Worm (Caenorhabditis elegans): Measurements from ENCODE around the gene ins-20.

Gene ins-20

DNA sequence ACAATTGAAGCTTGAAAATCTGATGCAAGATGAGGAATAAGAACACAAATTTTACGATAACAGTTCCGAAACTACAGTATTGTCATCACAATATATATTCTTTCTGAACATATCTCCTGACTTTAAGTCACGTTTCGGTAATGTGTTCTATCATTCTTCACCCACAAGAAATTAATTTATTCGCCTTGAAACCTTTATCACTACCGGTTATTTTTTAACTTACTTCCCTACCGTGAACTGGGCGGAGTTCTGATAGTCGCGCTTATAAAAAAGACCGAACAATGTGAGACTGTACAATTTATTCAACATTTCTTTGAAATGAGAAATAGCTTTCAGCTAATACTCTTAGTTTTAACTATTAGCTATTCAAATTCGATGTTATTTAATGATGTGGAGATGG is at the start of gene ins-20:
Gene ins-20 (plus strand): TSS at position 301 of the 400 bp plus-strand sequence.
- TF ChIP-seq tab-1 (GFP tag; IDR thresholded peaks at IDR 0.05) (no peak), flt-1 (GFP tag; IDR thresholded peaks at IDR 0.05) (no peak), klf-2 (GFP tag; conservative IDR thresholded peaks at IDR 0.05) (no peak), med-1 (GFP tag; optimal IDR thresholded peaks at IDR 0.05; ENCODE audit: insufficient read depth) (no peak)

DNA sequence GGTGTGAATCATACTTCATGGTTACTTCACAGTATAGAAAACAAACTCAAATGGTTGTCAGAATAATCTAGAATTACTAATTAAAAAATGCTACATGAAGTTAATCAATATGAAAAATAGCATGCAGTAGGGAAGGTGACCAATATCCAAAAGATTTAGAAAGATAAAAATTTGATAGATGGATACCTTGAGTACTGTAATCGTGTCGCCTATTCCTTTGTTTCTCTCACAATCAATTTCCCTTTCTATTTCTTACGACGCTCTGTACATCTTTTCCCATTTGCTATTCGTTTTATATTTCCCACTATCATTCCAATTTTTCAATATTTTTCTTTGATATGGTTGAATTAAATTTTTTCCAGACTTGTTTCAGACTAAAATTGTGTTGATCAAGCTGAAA is 49.3 kb upstream of the ins-20 start, which contains the start of gene B0034.7:
Gene B0034.7 (plus strand): TSS at position 301 of the 400 bp plus-strand sequence.
- no peak for TF ChIP-seq ztf-29 (GFP tag; IDR thresholded peaks at IDR 0.05)
- no peak for TF ChIP-seq med-1 (GFP tag; optimal IDR thresholded peaks at IDR 0.05; ENCODE audit: insufficient read depth)
- no peak for TF ChIP-seq ztf-23 (GFP tag; IDR thresholded peaks at IDR 0.05)
- TF ChIP-seq tab-1 (GFP tag; IDR thresholded peaks at IDR 0.05): no peak
- no peak for TF ChIP-seq flt-1 (GFP tag; IDR thresholded peaks at IDR 0.05)
- no peak for TF ChIP-seq klf-2 (GFP tag; conservative IDR thresholded peaks at IDR 0.05)
- TF ChIP-seq cog-1 (tag; optimal IDR thresholded peaks at IDR 0.05): no peak
- TF ChIP-seq T22C8.4 (GFP tag; IDR thresholded peaks at IDR 0.05): no peak
- TF ChIP-seq ref-1 (GFP tag; conservative IDR thresholded peaks at IDR 0.05): no peak

- no peak for TF ChIP-seq T22C8.4 (GFP tag; IDR thresholded peaks at IDR 0.05)
- no peak for TF ChIP-seq ref-1 (GFP tag; conservative IDR thresholded peaks at IDR 0.05)
- TF ChIP-seq ztf-29 (GFP tag; IDR thresholded peaks at IDR 0.05): no peak
- no peak for TF ChIP-seq ztf-23 (GFP tag; IDR thresholded peaks at IDR 0.05)
- TF ChIP-seq flt-1 (GFP tag; IDR thresholded peaks at IDR 0.05): no peak
- no peak for TF ChIP-seq cog-1 (tag; optimal IDR thresholded peaks at IDR 0.05)
- TF ChIP-seq med-1 (GFP tag; optimal IDR thresholded peaks at IDR 0.05; ENCODE audit: insufficient read depth): no peak
- TF ChIP-seq klf-2 (GFP tag; conservative IDR thresholded peaks at IDR 0.05): no peak
- no peak for TF ChIP-seq tab-1 (GFP tag; IDR thresholded peaks at IDR 0.05)
Observed at ce11 chrII:5962343-5962742, 48.3 kb upstream of the ins-20 start.

ce11 chrII:5964962-5965361 is 45.7 kb upstream of the ins-20 start:
- TF ChIP-seq cog-1 (tag; optimal IDR thresholded peaks at IDR 0.05) (no peak), tab-1 (GFP tag; IDR thresholded peaks at IDR 0.05) (no peak), ztf-23 (GFP tag; IDR thresholded peaks at IDR 0.05) (no peak), ref-1 (GFP tag; conservative IDR thresholded peaks at IDR 0.05) (no peak), klf-2 (GFP tag; conservative IDR thresholded peaks at IDR 0.05) (no peak), ztf-29 (GFP tag; IDR thresholded peaks at IDR 0.05) (no peak), flt-1 (GFP tag; IDR thresholded peaks at IDR 0.05) (no peak), T22C8.4 (GFP tag; IDR thresholded peaks at IDR 0.05) (no peak), med-1 (GFP tag; optimal IDR thresholded peaks at IDR 0.05; ENCODE audit: insufficient read depth) (no peak)

DNA sequence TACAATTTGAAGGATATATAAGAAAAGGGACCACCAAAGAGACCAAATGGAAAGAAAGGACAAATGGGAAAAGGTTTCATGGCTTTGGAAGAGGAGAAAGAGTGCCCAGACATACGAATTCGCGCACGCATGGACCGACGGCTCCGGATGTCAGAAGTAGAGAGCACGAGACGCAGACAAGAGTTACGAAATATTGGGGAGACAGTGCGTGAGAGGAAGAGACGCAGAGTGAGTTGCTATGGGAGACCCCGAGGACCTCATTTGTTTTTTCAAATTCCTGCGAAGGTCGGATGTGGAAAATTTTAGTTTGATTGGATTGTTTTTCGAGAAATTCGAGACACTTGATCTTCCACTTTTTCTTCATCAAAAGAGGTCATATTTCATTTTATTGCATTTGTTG is 44.0 kb upstream of the ins-20 start:
- no peak for TF ChIP-seq flt-1 (GFP tag; IDR thresholded peaks at IDR 0.05)
- TF ChIP-seq med-1 (GFP tag; optimal IDR thresholded peaks at IDR 0.05; ENCODE audit: insufficient read depth): no peak
- no peak for TF ChIP-seq ztf-29 (GFP tag; IDR thresholded peaks at IDR 0.05)
- TF ChIP-seq klf-2 (GFP tag; conservative IDR thresholded peaks at IDR 0.05): no peak
- no peak for TF ChIP-seq cog-1 (tag; optimal IDR thresholded peaks at IDR 0.05)
- no peak for TF ChIP-seq ref-1 (GFP tag; conservative IDR thresholded peaks at IDR 0.05)
- TF ChIP-seq T22C8.4 (GFP tag; IDR thresholded peaks at IDR 0.05): no peak
- TF ChIP-seq ztf-23 (GFP tag; IDR thresholded peaks at IDR 0.05): no peak
- TF ChIP-seq tab-1 (GFP tag; IDR thresholded peaks at IDR 0.05): no peak

ce11 chrII:5968037-5968436 is 42.6 kb upstream of the ins-20 start, which contains the start of gene B0034.1:
Gene B0034.1, plus strand, starts transcription at chrII:5968337.
- TF ChIP-seq ztf-23 (GFP tag; IDR thresholded peaks at IDR 0.05): no peak
- no peak for TF ChIP-seq med-1 (GFP tag; optimal IDR thresholded peaks at IDR 0.05; ENCODE audit: insufficient read depth)
- TF ChIP-seq ztf-29 (GFP tag; IDR thresholded peaks at IDR 0.05): no peak
- TF ChIP-seq tab-1 (GFP tag; IDR thresholded peaks at IDR 0.05): no peak
- no peak for TF ChIP-seq cog-1 (tag; optimal IDR thresholded peaks at IDR 0.05)
- no peak for TF ChIP-seq ref-1 (GFP tag; conservative IDR thresholded peaks at IDR 0.05)

DNA sequence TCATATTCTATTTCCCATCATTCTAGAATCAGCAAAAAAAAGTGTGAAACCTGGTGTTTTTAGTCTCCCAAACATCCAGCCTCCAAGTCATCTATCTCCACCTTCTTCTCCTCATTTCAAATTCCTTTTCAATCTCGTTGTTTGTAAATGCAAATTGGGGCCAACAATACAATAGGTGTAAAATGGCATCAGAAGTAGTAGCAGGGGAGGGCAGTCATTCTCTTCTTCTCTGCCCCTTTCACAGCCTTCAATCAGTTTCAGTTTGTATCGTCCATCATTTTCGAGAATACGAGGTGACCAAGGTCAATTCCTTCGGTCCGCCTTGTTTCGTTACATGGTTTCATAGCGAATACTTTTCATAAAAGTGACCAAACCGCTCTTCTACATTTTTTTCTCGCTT is 41.3 kb upstream of the ins-20 start, which contains the start of gene B0034.4:
Gene B0034.4 (minus strand): TSS at position 229 of the 400 bp plus-strand sequence.
- TF ChIP-seq med-1 (GFP tag; optimal IDR thresholded peaks at IDR 0.05; ENCODE audit: insufficient read depth) (no peak), cog-1 (tag; optimal IDR thresholded peaks at IDR 0.05) (no peak), klf-2 (GFP tag; conservative IDR thresholded peaks at IDR 0.05) (no peak), ref-1 (GFP tag; conservative IDR thresholded peaks at IDR 0.05) (no peak), ztf-23 (GFP tag; IDR thresholded peaks at IDR 0.05) (no peak), ztf-29 (GFP tag; IDR thresholded peaks at IDR 0.05) (no peak), tab-1 (GFP tag; IDR thresholded peaks at IDR 0.05) (no peak)

ce11 chrII:5974878-5975277 is 35.8 kb upstream of the ins-20 start, which contains the start of gene B0034.5:
Gene B0034.5, minus strand, starts transcription at chrII:5974978.
- TF ChIP-seq tab-1 (GFP tag; IDR thresholded peaks at IDR 0.05) (no peak), ref-1 (GFP tag; conservative IDR thresholded peaks at IDR 0.05) (no peak), klf-2 (GFP tag; conservative IDR thresholded peaks at IDR 0.05) (no peak), cog-1 (tag; optimal IDR thresholded peaks at IDR 0.05) (no peak), T22C8.4 (GFP tag; IDR thresholded peaks at IDR 0.05) (no peak), flt-1 (GFP tag; IDR thresholded peaks at IDR 0.05) (no peak), ztf-23 (GFP tag; IDR thresholded peaks at IDR 0.05) (no peak)

- TF ChIP-seq ztf-29 (GFP tag; IDR thresholded peaks at IDR 0.05) (no peak), flt-1 (GFP tag; IDR thresholded peaks at IDR 0.05) (no peak), T22C8.4 (GFP tag; IDR thresholded peaks at IDR 0.05) (no peak), ztf-23 (GFP tag; IDR thresholded peaks at IDR 0.05) (no peak)
Observed at ce11 chrII:5988224-5988623, 22.4 kb upstream of the ins-20 start, which contains the start of gene ins-2. Gene ins-2, plus strand, starts transcription at chrII:5988524.

DNA sequence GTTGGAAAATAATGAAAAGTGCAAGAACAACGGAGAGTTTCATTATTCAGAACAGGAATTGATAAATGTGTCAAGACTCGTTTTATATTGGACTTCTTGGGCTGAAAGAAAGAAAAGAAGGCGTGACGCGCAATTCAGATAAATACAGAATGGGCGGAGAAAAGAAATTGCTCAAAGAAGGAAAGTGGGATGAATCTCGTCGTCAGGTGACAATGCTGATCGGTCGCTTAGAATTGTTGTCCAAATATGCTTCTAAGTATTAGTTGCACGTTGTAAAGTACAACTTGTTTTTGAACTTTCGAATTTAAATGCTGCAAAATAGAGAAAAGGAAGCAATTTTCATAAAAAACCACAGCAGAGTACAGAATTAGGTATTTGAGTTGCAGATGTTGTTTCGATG is 20.0 kb upstream of the ins-20 start, which contains the start of gene ins-3:
Gene ins-3 (minus strand): TSS at position 101 of the 400 bp plus-strand sequence.
- no peak for TF ChIP-seq ztf-23 (GFP tag; IDR thresholded peaks at IDR 0.05)
- no peak for TF ChIP-seq cog-1 (tag; optimal IDR thresholded peaks at IDR 0.05)
- TF ChIP-seq med-1 (GFP tag; optimal IDR thresholded peaks at IDR 0.05; ENCODE audit: insufficient read depth): no peak

Data from whole organism, midembryonic.